Worm (Caenorhabditis elegans) whole organism, early embryonic: ENCODE data around the gene mog-4.

Experiments
- ama-1 ChIP-seq: fragments of 150-350 bp; optimal IDR thresholded peaks from 2 replicates; lab custom pipeline; 2014
- tbx-11 ChIP-seq: fragments of 200-800 bp; sonication (Bioruptor generic); IDR thresholded peaks from 2 replicates; pipeline ENCODE4 v1.3.6; 2022; ENCODE audit warnings: missing genetic modification characterization, missing compliant biosample characterization

- TF ChIP-seq ama-1 (lab: Kevin White, UChicago), result no peak
- no peak for TF ChIP-seq tbx-11 (GFP tag; lab: Robert Waterston, UW)
Observed at ce11 chrII:14591699-14592098, 30.3 kb upstream of the mog-4 start, which contains the start of gene C01G12.7.
